Worm (Caenorhabditis elegans) whole organism, L1 larva: Measurements from ENCODE around the gene rps-22.

Experiments
- F16B12.6 ChIP-seq: fragments of 150-350 bp; optimal IDR thresholded peaks from 2 replicates; lab custom pipeline; 2014; ENCODE audit warnings: missing biosample characterization, missing genetic modification characterization
- Y116A8C.19 ChIP-seq: sonication (generic microtip); optimal IDR thresholded peaks from 2 replicates; lab custom pipeline; 2016; ENCODE audit warnings: missing compliant biosample characterization, missing genetic modification characterization, borderline replicate concordance
- aha-1 ChIP-seq: fragments of 150-350 bp; optimal IDR thresholded peaks from 2 replicates; lab custom pipeline; 2014; ENCODE audit warnings: missing biosample characterization, missing genetic modification characterization
- alr-1 ChIP-seq: fragments of 200-800 bp; sonication (Bioruptor generic); optimal IDR thresholded peaks from 2 replicates; lab custom pipeline; 2018; ENCODE audit warnings: borderline replicate concordance, mild to moderate bottlenecking, missing genetic modification characterization, missing compliant biosample characterization
- aly-2 ChIP-seq: fragments of 150-350 bp; optimal IDR thresholded peaks from 2 replicates; lab custom pipeline; 2014; ENCODE audit warnings: missing biosample characterization, missing genetic modification characterization
- ama-1 ChIP-seq: fragments of 150-350 bp; optimal IDR thresholded peaks from 2 replicates; lab custom pipeline; 2014
- blmp-1 ChIP-seq: fragments of 150-350 bp; optimal IDR thresholded peaks from 2 replicates; lab custom pipeline; 2014; ENCODE audit warnings: missing biosample characterization, missing genetic modification characterization
- ceh-63 ChIP-seq: fragments of 200-800 bp; sonication (Bioruptor generic); optimal IDR thresholded peaks from 2 replicates; lab custom pipeline; 2018; ENCODE audit warnings: mild to moderate bottlenecking, missing genetic modification characterization, missing compliant biosample characterization
- ceh-82 ChIP-seq, 3 experiments: fragments of 150-350 bp in 1 of 3; sonication (generic microtip) in 2 of 3; optimal IDR thresholded peaks; 2 replicates each; lab custom pipeline; 2014 to 2017; ENCODE audit warnings: missing biosample characterization in 3 of 3, missing genetic modification characterization in 3 of 3
- ceh-88 ChIP-seq: fragments of 200-800 bp; sonication (Bioruptor generic); IDR thresholded peaks from 2 replicates; pipeline ENCODE4 v1.3.6; 2022; ENCODE audit warnings: missing genetic modification characterization, missing compliant biosample characterization
- ceh-90 ChIP-seq: sonication (generic microtip); optimal IDR thresholded peaks from 2 replicates; lab custom pipeline; 2016; ENCODE audit warnings: missing genetic modification characterization, missing compliant biosample characterization
- ces-1 ChIP-seq: fragments of 150-350 bp; optimal IDR thresholded peaks from 2 replicates; lab custom pipeline; 2014; ENCODE audit warnings: missing biosample characterization, missing genetic modification reagents, missing genetic modification characterization
- efl-1 ChIP-seq, 4 experiments: fragments of 150-350 bp; optimal IDR thresholded peaks in 3 of 4; peaks in 1 of 4; 1 replicate in 1 of 4; 2 replicates in 3 of 4; lab custom pipeline; 2014; ENCODE audit warnings: missing biosample characterization in 2 of 4, missing genetic modification characterization in 2 of 4, missing genetic modification reagents in 2 of 4
- egl-13 ChIP-seq: sonication (generic microtip); optimal IDR thresholded peaks from 2 replicates; lab custom pipeline; 2016; ENCODE audit warnings: missing genotype, missing genetic modification reagents, missing genetic modification characterization, missing compliant biosample characterization
- egl-27 ChIP-seq, 2 experiments: fragments of 150-350 bp in 1 of 2; sonication (generic microtip); optimal IDR thresholded peaks; 3 replicates each; lab custom pipeline; 2017 to 2018; ENCODE audit warnings: missing biosample characterization in 2 of 2, missing genetic modification characterization in 2 of 2, missing genetic modification reagents in 2 of 2
- ets-5 ChIP-seq: fragments of 200-800 bp; sonication (Bioruptor generic); IDR thresholded peaks from 2 replicates; pipeline ENCODE4 v1.3.6; 2022; ENCODE audit warnings: missing genetic modification characterization, missing compliant biosample characterization
- fkh-10 ChIP-seq: sonication (generic microtip); optimal IDR thresholded peaks from 2 replicates; lab custom pipeline; 2017; ENCODE audit warnings: missing biosample characterization, missing genetic modification reagents, missing genetic modification characterization
- fkh-4 ChIP-seq: sonication (generic microtip); optimal IDR thresholded peaks from 2 replicates; lab custom pipeline; 2016; ENCODE audit warnings: missing compliant biosample characterization, missing genetic modification characterization, borderline replicate concordance
- fkh-8 ChIP-seq: sonication (generic microtip); optimal IDR thresholded peaks from 2 replicates; lab custom pipeline; 2016; ENCODE audit warnings: mild to moderate bottlenecking, missing genetic modification characterization, missing compliant biosample characterization
- fos-1 ChIP-seq: fragments of 150-350 bp; optimal IDR thresholded peaks from 2 replicates; lab custom pipeline; 2014; ENCODE audit warnings: missing biosample characterization, missing genetic modification characterization
- hlh-17 ChIP-seq: fragments of 200-800 bp; sonication (Bioruptor generic); optimal IDR thresholded peaks from 2 replicates; lab custom pipeline; 2018; ENCODE audit warnings: missing genetic modification characterization, mild to moderate bottlenecking, missing compliant biosample characterization, moderate library complexity, borderline replicate concordance
- hlh-4 ChIP-seq: sonication (generic microtip); optimal IDR thresholded peaks from 2 replicates; lab custom pipeline; 2016; ENCODE audit warnings: mild to moderate bottlenecking, missing genetic modification characterization, missing compliant biosample characterization
- hpl-2 ChIP-seq: fragments of 150-350 bp; optimal IDR thresholded peaks from 2 replicates; lab custom pipeline; 2014; ENCODE audit warnings: missing biosample characterization, missing genetic modification reagents, missing genetic modification characterization
- irx-1 ChIP-seq: sonication (generic microtip); optimal IDR thresholded peaks from 2 replicates; lab custom pipeline; 2016; ENCODE audit warnings: missing genetic modification characterization, missing compliant biosample characterization
- isw-1 ChIP-seq: fragments of 200-800 bp; sonication (Bioruptor generic); IDR thresholded peaks from 2 replicates; pipeline ENCODE4 v1.3.6; 2022; ENCODE audit warnings: missing genetic modification characterization, missing compliant biosample characterization
- lin-13 ChIP-seq: fragments of 150-350 bp; optimal IDR thresholded peaks from 2 replicates; lab custom pipeline; 2014; ENCODE audit warnings: missing biosample characterization, missing genetic modification reagents, missing genetic modification characterization
- lin-14 ChIP-seq: fragments of 200-800 bp; sonication (Bioruptor generic); optimal IDR thresholded peaks from 2 replicates; lab custom pipeline; 2018; ENCODE audit warnings: mild to moderate bottlenecking, missing genetic modification characterization, moderate library complexity, missing compliant biosample characterization
- lin-15B ChIP-seq: fragments of 150-350 bp; sonication (generic microtip); optimal IDR thresholded peaks from 3 replicates; lab custom pipeline; 2014; ENCODE audit warnings: missing biosample characterization, missing genetic modification characterization
- lin-39 ChIP-seq: fragments of 150-350 bp; optimal IDR thresholded peaks from 2 replicates; lab custom pipeline; 2014; ENCODE audit warnings: missing biosample characterization, missing genetic modification reagents, missing genetic modification characterization
- lir-3 ChIP-seq: sonication (generic microtip); optimal IDR thresholded peaks from 2 replicates; lab custom pipeline; 2016; ENCODE audit warnings: mild to moderate bottlenecking, missing genetic modification characterization, moderate library complexity, missing compliant biosample characterization; ENCODE audit not compliant: poor library complexity
- lsy-2 ChIP-seq, 2 experiments: fragments of 150-350 bp; optimal IDR thresholded peaks; 2 replicates each; lab custom pipeline; 2014; ENCODE audit warnings: missing biosample characterization in 2 of 2, missing genetic modification characterization in 2 of 2
- mab-9 ChIP-seq: fragments of 200-800 bp; sonication (Bioruptor generic); IDR thresholded peaks from 2 replicates; pipeline ENCODE4 v1.3.6; 2022; ENCODE audit warnings: missing genetic modification reagents, missing genetic modification characterization, missing compliant biosample characterization
- mdl-1 ChIP-seq, 2 experiments: fragments of 150-350 bp; optimal IDR thresholded peaks; 2 replicates each; lab custom pipeline; 2014 to 2017; ENCODE audit warnings: missing biosample characterization in 2 of 2, missing genetic modification characterization in 2 of 2, inconsistent platforms in 1 of 2
- nhr-11 ChIP-seq: fragments of 150-350 bp; optimal IDR thresholded peaks from 2 replicates; lab custom pipeline; 2014; ENCODE audit warnings: missing biosample characterization, missing genetic modification characterization
- nhr-19 ChIP-seq: fragments of 200-800 bp; sonication (Bioruptor generic); conservative IDR thresholded peaks from 2 replicates; pipeline ENCODE4 v1.3.6; 2022; ENCODE audit warnings: missing genetic modification characterization, missing compliant biosample characterization
- nhr-20 ChIP-seq: sonication (generic microtip); optimal IDR thresholded peaks from 2 replicates; lab custom pipeline; 2016; ENCODE audit warnings: mild to moderate bottlenecking, missing genetic modification characterization, missing compliant biosample characterization
- nhr-237 ChIP-seq: fragments of 150-350 bp; optimal IDR thresholded peaks from 2 replicates; lab custom pipeline; 2014; ENCODE audit warnings: missing biosample characterization, missing genetic modification characterization
- nhr-28 ChIP-seq: fragments of 150-350 bp; optimal IDR thresholded peaks from 2 replicates; lab custom pipeline; 2014; ENCODE audit warnings: missing biosample characterization, missing genetic modification characterization
- nhr-71 ChIP-seq: sonication (generic microtip); optimal IDR thresholded peaks from 2 replicates; lab custom pipeline; 2016; ENCODE audit warnings: mild to moderate bottlenecking, missing genetic modification characterization, moderate library complexity, missing compliant biosample characterization
- pax-3 ChIP-seq: fragments of 200-800 bp; sonication (Bioruptor generic); optimal IDR thresholded peaks from 2 replicates; lab custom pipeline; 2018; ENCODE audit warnings: mild to moderate bottlenecking, missing genetic modification characterization, moderate library complexity, missing compliant biosample characterization
- pqm-1 ChIP-seq: sonication (generic microtip); optimal IDR thresholded peaks from 3 replicates; lab custom pipeline; 2017; ENCODE audit warnings: missing biosample characterization, missing genetic modification characterization
- skn-1 ChIP-seq: fragments of 150-350 bp; optimal IDR thresholded peaks from 2 replicates; lab custom pipeline; 2014; ENCODE audit warnings: missing biosample characterization, missing genetic modification characterization
- snpc-4 ChIP-seq: fragments of 150-350 bp; optimal IDR thresholded peaks from 2 replicates; lab custom pipeline; 2014; ENCODE audit warnings: missing biosample characterization, missing genetic modification characterization
- snu-23 ChIP-seq: sonication (generic microtip); optimal IDR thresholded peaks from 2 replicates; lab custom pipeline; 2016; ENCODE audit warnings: missing genetic modification characterization, missing compliant biosample characterization
- sptf-1 ChIP-seq: fragments of 150-350 bp; optimal IDR thresholded peaks from 2 replicates; lab custom pipeline; 2014; ENCODE audit warnings: missing biosample characterization, missing genetic modification characterization
- sup-37 ChIP-seq: fragments of 200-800 bp; sonication (Bioruptor generic); optimal IDR thresholded peaks from 2 replicates; lab custom pipeline; 2018; ENCODE audit warnings: mild to moderate bottlenecking, missing genetic modification characterization, missing compliant biosample characterization
- unc-130 ChIP-seq: fragments of 150-350 bp; optimal IDR thresholded peaks from 2 replicates; lab custom pipeline; 2017; ENCODE audit warnings: missing biosample characterization, missing genetic modification characterization, inconsistent platforms
- unc-30 ChIP-seq: sonication (generic microtip); optimal IDR thresholded peaks from 2 replicates; lab custom pipeline; 2017; ENCODE audit warnings: missing biosample characterization, missing genetic modification characterization
- unc-62 ChIP-seq: fragments of 150-350 bp; optimal IDR thresholded peaks from 2 replicates; lab custom pipeline; 2014; ENCODE audit warnings: missing biosample characterization, missing genetic modification reagents, missing genetic modification characterization
- unc-86 ChIP-seq: sonication (generic microtip); optimal IDR thresholded peaks from 2 replicates; lab custom pipeline; 2016; ENCODE audit warnings: missing genetic modification characterization, missing compliant biosample characterization
- unc-98 ChIP-seq: fragments of 200-800 bp; sonication (Bioruptor generic); IDR thresholded peaks from 2 replicates; pipeline ENCODE4 v1.3.6; 2022; ENCODE audit warnings: missing genetic modification characterization, missing compliant biosample characterization
- xbp-1 ChIP-seq: sonication (generic microtip); optimal IDR thresholded peaks from 2 replicates; lab custom pipeline; 2016; ENCODE audit warnings: missing genetic modification characterization, missing compliant biosample characterization
- zip-4 ChIP-seq: fragments of 200-800 bp; sonication (Bioruptor generic); optimal IDR thresholded peaks from 2 replicates; lab custom pipeline; 2018; ENCODE audit warnings: mild to moderate bottlenecking, missing genetic modification characterization, moderate library complexity, missing compliant biosample characterization
- ztf-4 ChIP-seq: fragments of 150-350 bp; optimal IDR thresholded peaks from 2 replicates; lab custom pipeline; 2014; ENCODE audit warnings: missing biosample characterization, missing genetic modification characterization

Gene rps-22

ce11 chrIII:1905589-1905988 lies 44.7 kb upstream of the rps-22 start, which contains the start of the genes B0524.6 and pqn-41 (continued):
- TF ChIP-seq unc-130 (tag; lab: Kevin White, UChicago) (peak; percentile 75), hlh-17 (GFP tag; lab: Kevin White, UChicago) (no peak), pax-3 (tag; lab: Kevin White, UChicago) (no peak), nhr-28 (no peak), isw-1 (GFP tag; lab: Robert Waterston, UW) (peak; percentile 54), fkh-4 (tag; lab: Kevin White, UChicago) (no peak), egl-27 (tag; optimal IDR thresholded peaks at IDR 0.05; lab: Kevin White, UChicago) (no peak), ztf-4 (tag; lab: Kevin White, UChicago) (no peak), zip-4 (GFP tag; lab: Kevin White, UChicago) (no peak), nhr-20 (tag; lab: Kevin White, UChicago) (no peak), nhr-19 (GFP tag; lab: Robert Waterston, UW) (peak; percentile 55), irx-1 (tag; lab: Kevin White, UChicago) (no peak), lsy-2 (tag; optimal IDR thresholded peaks at IDR 0.05; lab: Kevin White, UChicago) (peak; percentile 83 to 87), mdl-1 (tag; optimal IDR thresholded peaks at IDR 0.05; lab: Kevin White, UChicago) (peak in 1 of 2 experiments; percentile 5), egl-13 (tag; lab: Kevin White, UChicago) (no peak), sup-37 (no peak), alr-1 (no peak), fkh-10 (GFP tag; lab: Kevin White, UChicago) (no peak), mab-9 (GFP tag; lab: Robert Waterston, UW) (no peak), lir-3 (no peak), ces-1 (no peak), blmp-1 (tag; lab: Kevin White, UChicago) (peak; percentile 63), aly-2 (tag; lab: Kevin White, UChicago) (no peak), ceh-88 (GFP tag; lab: Robert Waterston, UW) (no peak), xbp-1 (peak; percentile 57), aha-1 (tag; lab: Kevin White, UChicago) (no peak), nhr-11 (tag; lab: Kevin White, UChicago) (no peak), fos-1 (no peak), ets-5 (no peak), snu-23 (GFP tag; lab: Kevin White, UChicago) (no peak), lin-13 (GFP tag; lab: Kevin White, UChicago) (peak; percentile 64), lin-15B (tag; lab: Kevin White, UChicago) (peak; percentile 63), lin-39 (peak; percentile 4), unc-62 (GFP tag; lab: Kevin White, UChicago) (no peak), ceh-90 (tag; lab: Kevin White, UChicago) (no peak), unc-86 (tag; lab: Kevin White, UChicago) (peak; percentile 58), F16B12.6 (tag; lab: Kevin White, UChicago) (peak; percentile 55), efl-1 (optimal IDR thresholded peaks at IDR 0.05; lab: Kevin White, UChicago) (peak; percentile 53 to 68), efl-1 (GFP tag; optimal IDR thresholded peaks at IDR 0.05 in 1 of 2; lab: Kevin White, UChicago) (peak; percentile 79 to 94), unc-30 (tag; lab: Kevin White, UChicago) (no peak), snpc-4 (peak; percentile 46), skn-1 (tag; lab: Kevin White, UChicago) (peak; percentile 86), Y116A8C.19 (tag; lab: Kevin White, UChicago) (no peak), hpl-2 (GFP tag; lab: Kevin White, UChicago) (no peak), unc-98 (GFP tag; lab: Robert Waterston, UW) (no peak), nhr-71 (tag; lab: Kevin White, UChicago) (no peak), ama-1 (lab: Kevin White, UChicago) (no peak), sptf-1 (tag; lab: Kevin White, UChicago) (no peak), ceh-63 (GFP tag; lab: Kevin White, UChicago) (no peak), ceh-82 (tag; optimal IDR thresholded peaks at IDR 0.05; lab: Kevin White, UChicago) (peak; percentile 68 to 80 (median 72)), nhr-237 (tag; lab: Kevin White, UChicago) (no peak), lin-14 (GFP tag; lab: Kevin White, UChicago) (no peak), pqm-1 (tag; lab: Kevin White, UChicago) (no peak), hlh-4 (tag; lab: Kevin White, UChicago) (no peak), fkh-8 (tag; lab: Kevin White, UChicago) (peak; percentile 58)
